Fruit fly (Drosophila melanogaster): Measurements from ENCODE around the gene CG14109.

Gene CG14109

DNA sequence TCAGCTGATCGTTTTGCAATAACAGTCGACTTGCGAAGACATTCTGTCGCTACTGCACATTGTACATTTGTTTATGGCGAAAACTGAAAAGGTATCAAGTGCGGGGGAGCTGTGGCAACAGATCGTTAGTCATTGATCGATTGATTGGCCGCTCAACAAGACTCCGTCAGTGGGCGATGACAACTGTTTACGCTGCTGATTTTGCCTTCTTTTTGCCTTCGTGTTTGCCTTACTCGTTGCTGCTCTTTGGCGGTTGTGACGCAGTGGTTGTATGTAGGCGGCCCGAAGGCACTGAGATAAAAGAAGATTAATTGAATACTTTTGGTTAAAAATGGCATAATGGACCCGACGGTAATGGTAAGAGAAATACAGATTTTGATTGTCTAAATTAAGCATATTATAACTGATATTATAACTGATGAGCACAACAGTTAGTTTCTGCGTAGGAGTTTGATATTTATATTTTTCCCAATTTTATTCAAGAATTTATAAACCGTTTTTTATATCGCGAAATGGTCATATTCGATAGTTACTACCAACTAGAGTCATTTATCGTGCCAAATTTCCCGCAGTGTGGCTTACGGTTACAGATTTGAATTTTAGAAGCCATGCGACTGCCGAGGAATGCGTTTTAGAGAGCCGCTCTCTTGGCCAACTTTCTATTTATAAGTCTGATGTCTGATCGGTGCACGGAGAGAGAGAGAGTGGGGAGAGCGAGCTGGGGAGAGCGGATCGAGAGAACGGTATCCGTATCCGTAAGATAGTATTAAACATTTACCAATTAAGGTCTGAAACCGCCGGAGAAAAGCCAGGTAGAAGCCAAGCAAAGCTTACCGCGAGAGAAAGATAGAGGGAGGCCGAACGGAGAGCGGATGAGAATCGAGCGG, 36.1 kb downstream of the CG14109 start (continued):
- peak; percentile 66 for TF ChIP-seq CG11560 (tag; IDR thresholded peaks at IDR 0.05)
- TF ChIP-seq CG2120 (GFP tag; optimal IDR thresholded peaks at IDR 0.05), result peak; percentile 89
- peak; percentile 39 for TF ChIP-seq CG15696 (tag; optimal IDR thresholded peaks at IDR 0.05)
- peak; percentile 68 for TF ChIP-seq trh (GFP tag; optimal IDR thresholded peaks at IDR 0.05)
- no peak for TF ChIP-seq MESR4 (GFP tag; optimal IDR thresholded peaks at IDR 0.05)
- TF ChIP-seq CG17385 (GFP tag; optimal IDR thresholded peaks at IDR 0.05), result peak; percentile 82
- TF ChIP-seq z (GFP tag; IDR thresholded peaks at IDR 0.05), result no peak
- TF ChIP-seq CG31365 (tag; optimal IDR thresholded peaks at IDR 0.05), result peak; percentile 40
- peak; percentile 95 for TF ChIP-seq CoRest (tag; optimal IDR thresholded peaks at IDR 0.05)
- peak; percentile 92 for TF ChIP-seq CG31441 (GFP tag; IDR thresholded peaks at IDR 0.05)
- TF ChIP-seq CG1602 (GFP tag; optimal IDR thresholded peaks at IDR 0.05), result peak; percentile 83
- peak; percentile 65 for TF ChIP-seq Lhr (GFP tag; optimal IDR thresholded peaks at IDR 0.05)
- no peak for TF ChIP-seq CG14965 (GFP tag; optimal IDR thresholded peaks at IDR 0.05; ENCODE audit: borderline replicate concordance)
- TF ChIP-seq CG3838 (GFP tag; optimal IDR thresholded peaks at IDR 0.05), result peak; percentile 61
- peak; percentile 68 for TF ChIP-seq Spps (tag; optimal IDR thresholded peaks at IDR 0.05)
- peak; percentile 93 for TF ChIP-seq lab (GFP tag; optimal IDR thresholded peaks at IDR 0.05)
- peak; percentile 96 for TF ChIP-seq CG2678 (tag; optimal IDR thresholded peaks at IDR 0.05)
- TF ChIP-seq pros (GFP tag; optimal IDR thresholded peaks at IDR 0.05), result peak; percentile 10
- TF ChIP-seq ems (GFP tag; optimal IDR thresholded peaks at IDR 0.05), result peak; percentile 81
- TF ChIP-seq peb (GFP tag; IDR thresholded peaks at IDR 0.05), result peak; percentile 58; the same call in 1 of the 2 replicates
- peak; percentile 87 for TF ChIP-seq CG3847 (GFP tag; IDR thresholded peaks at IDR 0.05)
- TF ChIP-seq CG3407 (GFP tag; optimal IDR thresholded peaks at IDR 0.05), result peak; percentile 76
- peak; percentile 94 for TF ChIP-seq Oli (tag; optimal IDR thresholded peaks at IDR 0.05)
- TF ChIP-seq CG18619 (GFP tag; optimal IDR thresholded peaks at IDR 0.05), result peak; percentile 93
- no peak for TF ChIP-seq CG7271 (tag; optimal IDR thresholded peaks at IDR 0.05)
- TF ChIP-seq pum (GFP tag; optimal IDR thresholded peaks at IDR 0.05), result peak; percentile 38
- TF ChIP-seq insv (GFP tag; optimal IDR thresholded peaks at IDR 0.05), result peak in 1 of 2 experiments; percentile 23
- TF ChIP-seq dimm (GFP tag; IDR thresholded peaks at IDR 0.05), result peak; percentile 35; the same call in 1 of the 2 replicates
- peak; percentile 68; the same call in 2 of the 3 replicates for TF ChIP-seq so (GFP tag; IDR thresholded peaks at IDR 0.05)
- TF ChIP-seq Ets97D (GFP tag; optimal IDR thresholded peaks at IDR 0.05), result peak; percentile 43
- peak; percentile 79 for TF ChIP-seq CG4404 (GFP tag; IDR thresholded peaks at IDR 0.05)
- TF ChIP-seq CG17802 (tag; optimal IDR thresholded peaks at IDR 0.05), result peak; percentile 61
- peak; percentile 84 for TF ChIP-seq Abd-B (GFP tag; optimal IDR thresholded peaks at IDR 0.05)
- TF ChIP-seq salm (tag; optimal IDR thresholded peaks at IDR 0.05), result peak; percentile 77
- peak; percentile 76; the same call in 1 of the 2 replicates for TF ChIP-seq sim (GFP tag; IDR thresholded peaks at IDR 0.05)
- TF ChIP-seq Atf-2 (GFP tag; optimal IDR thresholded peaks at IDR 0.05), result peak; percentile 32
- TF ChIP-seq pb (GFP tag; optimal IDR thresholded peaks at IDR 0.05), result no peak
- peak; percentile 55; the same call in 1 of the 3 replicates for TF ChIP-seq C15 (GFP tag; IDR thresholded peaks at IDR 0.05)
- TF ChIP-seq CG34422 (GFP tag; IDR thresholded peaks at IDR 0.05), result peak; percentile 84
- peak; percentile 88 for TF ChIP-seq slbo (GFP tag; IDR thresholded peaks at IDR 0.05)
- TF ChIP-seq CG1647 (GFP tag; optimal IDR thresholded peaks at IDR 0.05), result peak; percentile 69
- TF ChIP-seq CG6272 (GFP tag; IDR thresholded peaks at IDR 0.05), result peak; percentile 64
- peak; percentile 88 for TF ChIP-seq al (GFP tag; IDR thresholded peaks at IDR 0.05)
- peak; percentile 81 for TF ChIP-seq E2f1 (GFP tag; IDR thresholded peaks at IDR 0.05)
- TF ChIP-seq abd-A (tag; optimal IDR thresholded peaks at IDR 0.05), result no peak
- TF ChIP-seq br (optimal IDR thresholded peaks at IDR 0.05), result no peak
- TF ChIP-seq Lpt (GFP tag; optimal IDR thresholded peaks at IDR 0.05), result no peak
- TF ChIP-seq cas (GFP tag; IDR thresholded peaks at IDR 0.05), result no peak
- peak; percentile 79 for TF ChIP-seq H2.0 (GFP tag; IDR thresholded peaks at IDR 0.05)
- TF ChIP-seq NC2β (GFP tag; optimal IDR thresholded peaks at IDR 0.05), result peak; percentile 20
